Fruit fly (Drosophila melanogaster): Measurements from ENCODE around the gene opm.

Gene opm

DNA sequence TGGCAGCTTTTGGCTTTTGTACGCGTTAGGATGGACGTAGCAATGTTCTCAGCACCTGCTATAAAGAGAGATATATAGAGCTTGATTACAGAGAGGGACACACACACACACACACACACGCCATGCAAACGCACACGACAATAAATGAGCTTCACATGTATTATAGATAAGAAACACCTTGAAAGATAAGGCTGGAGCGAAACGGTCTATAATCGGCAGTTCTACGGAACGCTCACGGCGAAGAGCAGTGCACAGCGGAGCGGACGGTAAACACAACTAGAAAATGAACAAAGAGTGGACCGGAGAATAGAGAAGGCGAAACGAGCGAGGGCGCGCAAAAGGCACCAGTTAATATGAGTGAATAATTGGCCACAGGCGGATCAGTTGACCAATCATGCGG lies 17.5 kb downstream of the opm start (continued):
- TF ChIP-seq CG5180 (GFP tag; optimal IDR thresholded peaks at IDR 0.05), result no peak
- no peak for TF ChIP-seq CG7786 (GFP tag; optimal IDR thresholded peaks at IDR 0.05)
- TF ChIP-seq CG17359 (tag; optimal IDR thresholded peaks at IDR 0.05), result no peak
- no peak for TF ChIP-seq peb (GFP tag; IDR thresholded peaks at IDR 0.05)
- TF ChIP-seq lab (GFP tag; optimal IDR thresholded peaks at IDR 0.05), result peak; percentile 25
- peak; percentile 76 for TF ChIP-seq cg (GFP tag; optimal IDR thresholded peaks at IDR 0.05)

DNA sequence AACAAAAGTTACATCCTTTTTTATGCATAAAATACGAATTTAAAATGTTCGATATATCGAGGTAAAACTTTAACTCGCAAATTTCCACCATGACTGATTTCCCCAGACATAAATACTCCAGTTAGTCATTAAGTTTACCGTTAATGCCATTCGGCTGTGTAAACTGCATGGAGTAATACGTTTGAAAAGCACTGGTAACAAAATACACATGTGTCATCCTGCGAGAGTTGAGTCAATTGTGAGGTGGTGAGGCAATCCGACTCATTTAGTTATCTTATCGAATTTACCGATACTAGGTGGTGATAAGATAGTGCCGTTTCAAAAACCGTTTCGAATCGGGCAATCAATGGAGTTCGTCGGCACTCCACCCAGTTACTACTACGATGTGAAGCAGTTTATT lies 20.6 kb downstream of the opm start:
- TF ChIP-seq CG6654 (GFP tag; optimal IDR thresholded peaks at IDR 0.05) (peak; percentile 50), CG14050 (GFP tag; IDR thresholded peaks at IDR 0.05) (no peak), z (GFP tag; IDR thresholded peaks at IDR 0.05) (peak; percentile 69; the same call in 1 of the 3 replicates), CG34422 (GFP tag; IDR thresholded peaks at IDR 0.05) (no peak), grn (GFP tag; optimal IDR thresholded peaks at IDR 0.05) (peak; percentile 42), Med (GFP tag) (peak; percentile 16), nom (GFP tag; optimal IDR thresholded peaks at IDR 0.05) (peak; percentile 19), GATAe (GFP tag; conservative IDR thresholded peaks at IDR 0.05) (peak; percentile 28; the same call in 1 of the 2 replicates), CkIIα-i1 (GFP tag; IDR thresholded peaks at IDR 0.05) (no peak), zen (tag; optimal IDR thresholded peaks at IDR 0.05) (no peak)

DNA sequence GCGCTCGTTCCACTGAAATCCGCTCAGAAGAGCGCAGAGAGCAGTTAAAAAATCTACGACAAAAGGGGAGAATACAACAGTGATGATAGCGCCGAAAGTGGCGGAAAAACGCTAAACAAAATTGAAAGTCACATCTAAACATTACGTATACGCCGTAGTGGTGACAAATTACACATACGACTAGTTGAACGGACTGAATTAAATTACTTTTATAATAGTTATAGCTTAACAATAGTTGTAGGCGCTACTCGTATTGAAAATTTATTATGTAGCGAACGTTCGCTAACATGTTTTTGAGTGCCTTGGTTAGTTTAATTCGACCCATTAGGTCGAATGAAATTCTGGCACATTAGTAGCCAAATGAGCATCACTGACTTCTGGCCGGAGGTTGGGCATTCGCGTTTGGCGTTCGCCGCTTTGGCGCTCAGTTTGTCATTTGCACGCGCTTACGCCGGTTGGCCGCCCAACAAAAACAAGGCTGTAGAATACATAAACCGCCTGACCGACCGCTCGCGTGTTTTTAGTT lies 22.5 kb downstream of the opm start, which contains the start of gene CG5541:
Gene CG5541 (plus strand): TSS at position 424 of the 526 bp plus-strand sequence.
- TF ChIP-seq CG9215 (GFP tag; IDR thresholded peaks at IDR 0.05) (0 out of 2 replicates have a peak, but pooled peaks have one; percentile 6), onecut (GFP tag; IDR thresholded peaks at IDR 0.05) (no peak), mam (GFP tag; optimal IDR thresholded peaks at IDR 0.05) (peak; percentile 17), CG7357 (GFP tag; IDR thresholded peaks at IDR 0.05) (no peak), gsb-n (tag; optimal IDR thresholded peaks at IDR 0.05) (no peak), nmo (GFP tag; optimal IDR thresholded peaks at IDR 0.05) (peak; percentile 3), disco-r (GFP tag; optimal IDR thresholded peaks at IDR 0.05) (no peak), grau (tag; optimal IDR thresholded peaks at IDR 0.05) (peak; percentile 39), CG5180 (GFP tag; optimal IDR thresholded peaks at IDR 0.05) (no peak), BtbVII (GFP tag; optimal IDR thresholded peaks at IDR 0.05) (no peak), kni (GFP tag; optimal IDR thresholded peaks at IDR 0.05) (no peak), Opbp (GFP tag; IDR thresholded peaks at IDR 0.05; ENCODE audit: partially characterized antibody) (peak; percentile 20; the same call in 1 of the 3 replicates), da (GFP tag; optimal IDR thresholded peaks at IDR 0.05) (no peak), wdn (GFP tag; IDR thresholded peaks at IDR 0.05) (0 out of 2 replicates have a peak, but pooled peaks have one; percentile 20), ken (GFP tag; IDR thresholded peaks at IDR 0.05) (no peak), CG13894 (tag; optimal IDR thresholded peaks at IDR 0.05) (peak; percentile 32), Atf3 (GFP tag; optimal IDR thresholded peaks at IDR 0.05) (no peak), Poxn (GFP tag; IDR thresholded peaks at IDR 0.05) (no peak), CG3847 (GFP tag; IDR thresholded peaks at IDR 0.05) (no peak; the same call in 1 of the 2 replicates), CG18764 (GFP tag; optimal IDR thresholded peaks at IDR 0.05) (no peak), CG7372 (GFP tag; IDR thresholded peaks at IDR 0.05) (peak; percentile 74), CG10209 (GFP tag; optimal IDR thresholded peaks at IDR 0.05) (no peak), Deaf1 (tag; optimal IDR thresholded peaks at IDR 0.05) (peak; percentile 42), pfk (GFP tag; optimal IDR thresholded peaks at IDR 0.05) (no peak), lab (GFP tag; optimal IDR thresholded peaks at IDR 0.05) (peak; percentile 14), CG7745 (tag; optimal IDR thresholded peaks at IDR 0.05) (no peak), CG4328 (GFP tag; optimal IDR thresholded peaks at IDR 0.05) (peak; percentile 38), Sry-β (GFP tag; optimal IDR thresholded peaks at IDR 0.05) (peak; percentile 91), corto (GFP tag; optimal IDR thresholded peaks at IDR 0.05) (no peak), phol (tag; optimal IDR thresholded peaks at IDR 0.05) (peak; percentile 6), ase (GFP tag; IDR thresholded peaks at IDR 0.05) (no peak), CG11456 (GFP tag; IDR thresholded peaks at IDR 0.05) (no peak), Dref (GFP tag; IDR thresholded peaks at IDR 0.05) (no peak), Meics (GFP tag; optimal IDR thresholded peaks at IDR 0.05) (peak; percentile 47)
